Worm (Caenorhabditis elegans): ENCODE results near the gene W01F3.2.
A peak's percentile ranks its signal among the peaks of the same experiment; 100 is the strongest.

Gene W01F3.2

ce11 chrV:20703998-20704572, 44.0 kb downstream of the W01F3.2 start, which contains the start of the genes F53F8.5 and F53F8.6:
Gene F53F8.5 (minus strand): TSS chrV:20704049.
Gene F53F8.6 (plus strand): TSS chrV:20704227.
- no peak for TF ChIP-seq sem-2 (GFP tag; optimal IDR thresholded peaks at IDR 0.05)
- TF ChIP-seq nhr-28 (tag; optimal IDR thresholded peaks at IDR 0.05) = no peak
- TF ChIP-seq lin-13 (tag; optimal IDR thresholded peaks at IDR 0.05) = peak; percentile 38
- TF ChIP-seq pha-4 (tag; optimal IDR thresholded peaks at IDR 0.05) = peak; percentile 4
- TF ChIP-seq ces-1 (GFP tag; optimal IDR thresholded peaks at IDR 0.05) = peak; percentile 94
- TF ChIP-seq lsy-2 (tag; optimal IDR thresholded peaks at IDR 0.05) = peak; percentile 53

DNA sequence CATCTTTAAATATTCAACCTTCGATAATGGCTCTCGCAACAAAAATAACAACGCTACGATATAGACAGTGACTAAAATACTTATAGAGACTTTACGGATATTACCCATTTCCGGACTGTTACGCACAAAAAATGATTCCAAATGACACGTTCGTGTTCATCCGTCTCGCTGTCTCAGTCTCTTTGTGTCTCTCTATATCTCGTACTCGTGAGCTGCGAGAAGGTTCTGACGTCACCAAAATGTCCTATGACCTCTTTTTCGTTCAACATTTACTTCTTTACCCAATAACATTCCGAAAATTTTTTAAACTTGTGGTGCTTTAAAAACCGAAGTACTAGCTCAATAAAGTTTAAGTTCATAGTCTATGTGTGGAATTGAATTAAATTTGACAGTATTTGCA, 50.0 kb downstream of the W01F3.2 start:
- TF ChIP-seq hlh-1 (tag; optimal IDR thresholded peaks at IDR 0.05) (no peak), unc-39 (tag; optimal IDR thresholded peaks at IDR 0.05) (no peak), ceh-43 (GFP tag; optimal IDR thresholded peaks at IDR 0.05) (no peak), nhr-237 (tag; optimal IDR thresholded peaks at IDR 0.05) (no peak), ces-1 (GFP tag; optimal IDR thresholded peaks at IDR 0.05) (peak; percentile 8)

ce11 chrV:20710642-20711041, 50.5 kb downstream of the W01F3.2 start:
- TF ChIP-seq drap-1 (GFP tag; optimal IDR thresholded peaks at IDR 0.05) (no peak), ceh-83 (GFP tag; optimal IDR thresholded peaks at IDR 0.05) (no peak), ces-1 (GFP tag; optimal IDR thresholded peaks at IDR 0.05) (no peak), nhr-12 (tag; optimal IDR thresholded peaks at IDR 0.05) (no peak), tbx-8 (GFP tag; optimal IDR thresholded peaks at IDR 0.05) (no peak), M03D4.4 (tag; optimal IDR thresholded peaks at IDR 0.05) (no peak), flh-1 (GFP tag; optimal IDR thresholded peaks at IDR 0.05) (no peak), ztf-11 (tag; optimal IDR thresholded peaks at IDR 0.05) (no peak), bed-3 (GFP tag; optimal IDR thresholded peaks at IDR 0.05) (no peak)
